Worm (Caenorhabditis elegans) whole organism, young adult: Measurements from ENCODE around the gene F59B10.5.

ENCODE experiments used
- B0019.2 ChIP-seq: fragments of 200-800 bp; sonication (Bioruptor generic); conservative IDR thresholded peaks from 2 replicates; pipeline ENCODE4 v1.3.6; 2022; ENCODE audit warnings: missing genetic modification reagents, missing genetic modification characterization, missing compliant biosample characterization
- B0336.3 ChIP-seq: fragments of 200-800 bp; sonication (Bioruptor generic); IDR thresholded peaks from 2 replicates; pipeline ENCODE4 v1.3.6; 2022; ENCODE audit warnings: missing genetic modification characterization, missing compliant biosample characterization
- C06A6.2 ChIP-seq: fragments of 200-800 bp; sonication (Bioruptor generic); conservative IDR thresholded peaks from 2 replicates; pipeline ENCODE4 v1.3.6; 2022; ENCODE audit warnings: missing genetic modification characterization, missing compliant biosample characterization
- D2030.7 ChIP-seq: fragments of 200-800 bp; sonication (Bioruptor generic); IDR thresholded peaks from 2 replicates; pipeline ENCODE4 v1.3.6; 2022; ENCODE audit warnings: missing genetic modification reagents, missing genetic modification characterization, missing compliant biosample characterization
- F33H1.4 ChIP-seq: fragments of 200-800 bp; sonication (Bioruptor generic); IDR thresholded peaks from 2 replicates; pipeline ENCODE4 v1.3.6; 2022; ENCODE audit warnings: missing genetic modification reagents, missing genetic modification characterization, missing compliant biosample characterization
- F49E8.2 ChIP-seq: sonication (generic microtip); optimal IDR thresholded peaks from 3 replicates; lab custom pipeline; 2017; ENCODE audit warnings: missing genetic modification characterization, mild to moderate bottlenecking, missing compliant biosample characterization, antibody characterized with exemption, moderate library complexity; ENCODE audit not compliant: insufficient read depth
- F52B5.7 ChIP-seq: sonication (generic microtip); optimal IDR thresholded peaks from 2 replicates; lab custom pipeline; 2016; ENCODE audit warnings: mild to moderate bottlenecking, missing genetic modification characterization, missing compliant biosample characterization
- F57A8.1 ChIP-seq: fragments of 200-800 bp; sonication (Bioruptor generic); optimal IDR thresholded peaks from 2 replicates; lab custom pipeline; 2018; ENCODE audit warnings: mild to moderate bottlenecking, missing genetic modification characterization, moderate library complexity, missing compliant biosample characterization
- K12H6.12 ChIP-seq: fragments of 200-800 bp; sonication (Bioruptor generic); optimal IDR thresholded peaks from 2 replicates; lab custom pipeline; 2018; ENCODE audit warnings: mild to moderate bottlenecking, missing genetic modification characterization, missing compliant biosample characterization
- T26A5.8 ChIP-seq: sonication (generic microtip); optimal IDR thresholded peaks from 2 replicates; lab custom pipeline; 2016; ENCODE audit warnings: missing genetic modification characterization, missing compliant biosample characterization
- akir-1 ChIP-seq: fragments of 200-800 bp; sonication (Bioruptor generic); optimal IDR thresholded peaks from 2 replicates; lab custom pipeline; 2018; ENCODE audit warnings: mild to moderate bottlenecking, missing genetic modification characterization, moderate library complexity, missing compliant biosample characterization
- atf-7 ChIP-seq: sonication (generic microtip); optimal IDR thresholded peaks from 2 replicates; lab custom pipeline; 2017; ENCODE audit warnings: mild to moderate bottlenecking, missing genetic modification characterization, missing compliant biosample characterization
- athp-1 ChIP-seq: sonication (generic microtip); optimal IDR thresholded peaks from 2 replicates; lab custom pipeline; 2017; ENCODE audit warnings: mild to moderate bottlenecking, missing genetic modification characterization, missing compliant biosample characterization
- attf-5 ChIP-seq: fragments of 200-800 bp; sonication (Bioruptor generic); optimal IDR thresholded peaks from 2 replicates; lab custom pipeline; 2018; ENCODE audit warnings: mild to moderate bottlenecking, missing genetic modification characterization, missing compliant biosample characterization
- bed-1 ChIP-seq: fragments of 200-800 bp; sonication (Bioruptor generic); IDR thresholded peaks from 2 replicates; pipeline ENCODE4 v1.3.6; 2022; ENCODE audit warnings: missing genetic modification reagents, missing genetic modification characterization, missing compliant biosample characterization
- bed-2 ChIP-seq: fragments of 200-800 bp; sonication (Bioruptor generic); IDR thresholded peaks from 2 replicates; pipeline ENCODE4 v1.3.6; 2022; ENCODE audit warnings: missing genetic modification reagents, missing genetic modification characterization, missing compliant biosample characterization
- cebp-1 ChIP-seq, 2 experiments: fragments of 200-800 bp in 1 of 2; sonication (Bioruptor generic) in 1 of 2; sonication (generic microtip) in 1 of 2; IDR thresholded peaks in 1 of 2; optimal IDR thresholded peaks in 1 of 2; 2 replicates each; pipeline versions ENCODE4 v1.3.6 to Lab custom; 2017 to 2022; ENCODE audit warnings: missing compliant biosample characterization in 2 of 2, missing genetic modification characterization in 2 of 2, mild to moderate bottlenecking in 1 of 2, missing genetic modification reagents in 1 of 2, moderate library complexity in 1 of 2
- ceh-100 ChIP-seq: fragments of 200-800 bp; sonication (Bioruptor generic); IDR thresholded peaks from 2 replicates; pipeline ENCODE4 v1.3.6; 2022; ENCODE audit warnings: missing genetic modification reagents, missing genetic modification characterization, missing compliant biosample characterization
- ceh-40 ChIP-seq: fragments of 200-800 bp; sonication (Bioruptor generic); IDR thresholded peaks from 2 replicates; pipeline ENCODE4 v1.3.6; 2022; ENCODE audit warnings: missing genetic modification characterization, missing compliant biosample characterization
- ceh-58 ChIP-seq: fragments of 200-800 bp; sonication (Bioruptor generic); IDR thresholded peaks from 2 replicates; pipeline ENCODE4 v1.3.6; 2022; ENCODE audit warnings: missing genetic modification characterization, missing compliant biosample characterization
- chd-7 ChIP-seq: sonication (generic microtip); optimal IDR thresholded peaks from 2 replicates; lab custom pipeline; 2016; ENCODE audit warnings: mild to moderate bottlenecking, missing genetic modification characterization, moderate library complexity, missing compliant biosample characterization
- dpff-1 ChIP-seq: sonication (generic microtip); optimal IDR thresholded peaks from 2 replicates; lab custom pipeline; 2017; ENCODE audit warnings: mild to moderate bottlenecking, missing genetic modification characterization, missing compliant biosample characterization
- egrh-3 ChIP-seq: fragments of 200-800 bp; sonication (Bioruptor generic); IDR thresholded peaks from 2 replicates; pipeline ENCODE4 v1.3.6; 2022; ENCODE audit warnings: missing genetic modification reagents, missing genetic modification characterization, missing compliant biosample characterization
- ekl-4 ChIP-seq: fragments of 200-800 bp; sonication (Bioruptor generic); IDR thresholded peaks from 2 replicates; pipeline ENCODE4 v1.3.6; 2022; ENCODE audit warnings: missing genetic modification reagents, missing genetic modification characterization, missing compliant biosample characterization
- ets-4 ChIP-seq: fragments of 200-800 bp; sonication (Bioruptor generic); optimal IDR thresholded peaks from 2 replicates; lab custom pipeline; 2018; ENCODE audit warnings: mild to moderate bottlenecking, missing genetic modification characterization, missing compliant biosample characterization
- hlh-12 ChIP-seq: sonication (generic microtip); optimal IDR thresholded peaks from 2 replicates; lab custom pipeline; 2016; ENCODE audit warnings: missing genetic modification characterization, missing compliant biosample characterization
- hmg-1.2 ChIP-seq: fragments of 200-800 bp; sonication (Bioruptor generic); IDR thresholded peaks from 2 replicates; pipeline ENCODE4 v1.3.6; 2022; ENCODE audit warnings: missing genetic modification reagents, missing genetic modification characterization, missing compliant biosample characterization
- hsf-1 ChIP-seq: fragments of 200-800 bp; sonication (Bioruptor generic); IDR thresholded peaks from 2 replicates; pipeline ENCODE4 v1.3.6; 2022; ENCODE audit warnings: missing genetic modification reagents, missing genetic modification characterization, missing compliant biosample characterization
- lag-1 ChIP-seq: fragments of 200-800 bp; sonication (Bioruptor generic); IDR thresholded peaks from 2 replicates; pipeline ENCODE4 v1.3.6; 2022; ENCODE audit warnings: missing genetic modification reagents, missing genetic modification characterization, missing compliant biosample characterization
- lin-26 ChIP-seq: fragments of 200-800 bp; sonication (Bioruptor generic); IDR thresholded peaks from 2 replicates; pipeline ENCODE4 v1.3.6; 2022; ENCODE audit warnings: missing genetic modification reagents, missing genetic modification characterization, missing compliant biosample characterization
- lin-40 ChIP-seq: sonication (generic microtip); optimal IDR thresholded peaks from 2 replicates; lab custom pipeline; 2016; ENCODE audit warnings: missing genetic modification characterization, mild to moderate bottlenecking, missing compliant biosample characterization, missing genotype, missing genetic modification reagents
- lin-54 ChIP-seq: fragments of 200-800 bp; sonication (Bioruptor generic); optimal IDR thresholded peaks from 2 replicates; lab custom pipeline; 2018; ENCODE audit warnings: mild to moderate bottlenecking, missing genetic modification characterization, missing compliant biosample characterization
- madf-10 ChIP-seq: sonication (generic microtip); optimal IDR thresholded peaks from 2 replicates; lab custom pipeline; 2016; ENCODE audit warnings: mild to moderate bottlenecking, missing genetic modification characterization, missing compliant biosample characterization
- madf-3 ChIP-seq: fragments of 200-800 bp; sonication (Bioruptor generic); IDR thresholded peaks from 2 replicates; pipeline ENCODE4 v1.3.6; 2022; ENCODE audit warnings: missing genetic modification reagents, missing genetic modification characterization, missing compliant biosample characterization
- mxl-1 ChIP-seq: sonication (generic microtip); optimal IDR thresholded peaks from 2 replicates; lab custom pipeline; 2016; ENCODE audit warnings: missing genetic modification characterization, missing compliant biosample characterization
- nfya-1 ChIP-seq: sonication (generic microtip); optimal IDR thresholded peaks from 2 replicates; lab custom pipeline; 2017; ENCODE audit warnings: antibody characterized with exemption, missing compliant biosample characterization, missing genetic modification characterization, borderline replicate concordance; ENCODE audit not compliant: insufficient read depth
- nfya-2 ChIP-seq: fragments of 200-800 bp; sonication (Bioruptor generic); IDR thresholded peaks from 2 replicates; pipeline ENCODE4 v1.3.6; 2022; ENCODE audit warnings: missing genetic modification reagents, missing genetic modification characterization, missing compliant biosample characterization
- nfyb-1 ChIP-seq: fragments of 200-800 bp; sonication (Bioruptor generic); IDR thresholded peaks from 2 replicates; pipeline ENCODE4 v1.3.6; 2022; ENCODE audit warnings: missing genetic modification reagents, missing genetic modification characterization, missing compliant biosample characterization
- nhr-90 ChIP-seq: sonication (generic microtip); optimal IDR thresholded peaks from 2 replicates; lab custom pipeline; 2016; ENCODE audit warnings: missing genotype, mild to moderate bottlenecking, missing genetic modification characterization, missing compliant biosample characterization
- sdz-38 ChIP-seq: sonication (generic microtip); optimal IDR thresholded peaks from 2 replicates; lab custom pipeline; 2016; ENCODE audit warnings: missing genotype, missing genetic modification characterization, missing compliant biosample characterization
- snpc-1.3 ChIP-seq: sonication (generic microtip); optimal IDR thresholded peaks from 2 replicates; lab custom pipeline; 2017; ENCODE audit warnings: missing genetic modification characterization, mild to moderate bottlenecking, missing compliant biosample characterization, antibody characterized with exemption, moderate library complexity, missing genotype, missing genetic modification reagents; ENCODE audit not compliant: insufficient read depth
- snpc-3.4 ChIP-seq: sonication (generic microtip); optimal IDR thresholded peaks from 2 replicates; lab custom pipeline; 2017; ENCODE audit warnings: missing genetic modification characterization, mild to moderate bottlenecking, missing compliant biosample characterization, antibody characterized with exemption, moderate library complexity, missing genotype, missing genetic modification reagents
- snpc-4 ChIP-seq, 5 experiments: fragments of 150-350 bp in 1 of 5; sonication (generic microtip) in 4 of 5; optimal IDR thresholded peaks; 2 replicates each; lab custom pipeline; 2014 to 2018; ENCODE audit warnings: missing genetic modification characterization in 5 of 5, missing biosample characterization in 3 of 5, antibody characterized with exemption in 2 of 5, mild to moderate bottlenecking in 2 of 5, missing compliant biosample characterization in 2 of 5, missing genotype in 2 of 5, moderate library complexity in 2 of 5, missing genetic modification reagents in 1 of 5
- unc-130 ChIP-seq: sonication (generic microtip); optimal IDR thresholded peaks from 2 replicates; lab custom pipeline; 2016; ENCODE audit warnings: missing genetic modification reagents, missing genetic modification characterization, missing compliant biosample characterization
- xnd-1 ChIP-seq: sonication (generic microtip); optimal IDR thresholded peaks from 2 replicates; lab custom pipeline; 2016; ENCODE audit warnings: missing genotype, missing genetic modification reagents, missing genetic modification characterization, missing compliant biosample characterization
- ztf-25 ChIP-seq: fragments of 200-800 bp; sonication (Bioruptor generic); IDR thresholded peaks from 2 replicates; pipeline ENCODE4 v1.3.6; 2022; ENCODE audit warnings: missing genetic modification reagents, missing genetic modification characterization, missing compliant biosample characterization
- ztf-26 ChIP-seq: sonication (generic microtip); optimal IDR thresholded peaks from 2 replicates; lab custom pipeline; 2017; ENCODE audit warnings: missing genetic modification characterization, missing compliant biosample characterization

The F59B10.5 gene

DNA sequence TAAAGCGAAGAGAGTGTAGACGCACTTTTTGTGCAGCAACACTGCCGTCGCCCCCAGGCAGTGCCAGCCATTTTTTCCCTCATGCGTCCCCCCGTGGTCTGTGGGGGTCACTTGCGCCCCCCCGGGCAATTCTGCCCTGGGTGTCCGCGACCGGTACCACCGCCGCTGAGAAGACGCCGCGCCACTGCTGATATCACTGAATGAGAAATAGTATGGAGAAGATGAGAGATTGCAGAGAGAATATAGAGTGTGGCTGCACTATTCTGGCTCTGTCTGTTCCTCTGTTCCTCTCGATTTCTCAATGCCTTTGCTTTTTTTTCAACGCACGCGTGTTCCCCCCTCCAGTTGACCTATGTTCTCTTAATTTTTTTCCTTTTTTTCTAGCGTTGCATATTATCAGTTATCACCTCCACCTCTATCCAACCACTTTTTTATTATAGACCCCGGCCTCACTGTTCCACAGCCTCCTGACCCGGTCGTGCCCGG is 4.2 kb upstream of the F59B10.5 start, which contains the start of gene mab-10:
Gene mab-10 (plus strand): TSS at position 436 of the 486 bp plus-strand sequence.
- TF ChIP-seq snpc-4 (GFP tag; optimal IDR thresholded peaks at IDR 0.05; lab: Kevin White, UChicago) (no peak), snpc-4 (tag; optimal IDR thresholded peaks at IDR 0.05; lab: Kevin White, UChicago) (peak in 1 of 4 experiments; percentile 18), unc-130 (no peak), mxl-1 (tag; lab: Kevin White, UChicago) (peak; percentile 35), athp-1 (tag; lab: Kevin White, UChicago) (peak; percentile 30), nfya-2 (GFP tag; lab: Robert Waterston, UW) (no peak), ztf-25 (GFP tag; lab: Robert Waterston, UW) (no peak), F33H1.4 (GFP tag; lab: Robert Waterston, UW) (no peak), nfyb-1 (GFP tag; lab: Robert Waterston, UW) (0 out of 2 replicates have a peak, but pooled peaks have one; percentile 12), hlh-12 (no peak), madf-10 (no peak), ceh-100 (GFP tag; lab: Robert Waterston, UW) (0 out of 2 replicates have a peak, but pooled peaks have one; percentile 35), bed-2 (GFP tag; lab: Robert Waterston, UW) (no peak), nfya-1 (no peak), lag-1 (no peak), T26A5.8 (no peak), hsf-1 (GFP tag; lab: Robert Waterston, UW) (no peak), atf-7 (tag; lab: Kevin White, UChicago) (no peak), F52B5.7 (tag; lab: Kevin White, UChicago) (peak; percentile 30), bed-1 (GFP tag; lab: Robert Waterston, UW) (no peak), chd-7 (peak; percentile 50), lin-54 (GFP tag; lab: Kevin White, UChicago) (no peak), madf-3 (GFP tag; lab: Robert Waterston, UW) (no peak), ceh-58 (GFP tag; lab: Robert Waterston, UW) (no peak), xnd-1 (no peak), K12H6.12 (tag; lab: Kevin White, UChicago) (peak; percentile 44), akir-1 (GFP tag; lab: Kevin White, UChicago) (no peak), hmg-1.2 (GFP tag; lab: Robert Waterston, UW) (peak; percentile 72), attf-5 (GFP tag; lab: Kevin White, UChicago) (peak; percentile 43), sdz-38 (tag; lab: Kevin White, UChicago) (no peak), B0019.2 (no peak), dpff-1 (tag; lab: Kevin White, UChicago) (no peak), ztf-26 (tag; lab: Kevin White, UChicago) (peak; percentile 64), lin-26 (GFP tag; lab: Robert Waterston, UW) (no peak), B0336.3 (peak; percentile 45; the same call in 1 of the 2 replicates), C06A6.2 (GFP tag; lab: Robert Waterston, UW) (peak; percentile 42; the same call in 1 of the 2 replicates), snpc-1.3 (tag; lab: Kevin White, UChicago) (no peak), cebp-1 (GFP tag; IDR thresholded peaks at IDR 0.05; lab: Robert Waterston, UW) (no peak), cebp-1 (tag; optimal IDR thresholded peaks at IDR 0.05; lab: Kevin White, UChicago) (peak; percentile 66), nhr-90 (peak; percentile 30), ets-4 (no peak), D2030.7 (GFP tag; lab: Robert Waterston, UW) (0 out of 2 replicates have a peak, but pooled peaks have one; percentile 10), F49E8.2 (tag; lab: Kevin White, UChicago) (no peak), egrh-3 (GFP tag; lab: Robert Waterston, UW) (peak; percentile 92), lin-40 (tag; lab: Kevin White, UChicago) (peak; percentile 32), F57A8.1 (GFP tag; lab: Kevin White, UChicago) (no peak), ekl-4 (no peak), snpc-3.4 (tag; lab: Kevin White, UChicago) (no peak), ceh-40 (no peak)
